Fruit fly (Drosophila melanogaster) whole organism, embryonic: ENCODE measurements around the gene mAChR-C.

Experiments used
- Atf6 ChIP-seq: fragments of 200-800 bp; sonication (Bioruptor generic); IDR thresholded peaks from 2 replicates; pipeline ENCODE4 v1.3.6; 2022; ENCODE audit warnings: missing biosample characterization, missing genetic modification characterization
- Awh ChIP-seq: fragments of 200-800 bp; sonication (Bioruptor generic); IDR thresholded peaks from 2 replicates; pipeline ENCODE4, ENCODE4 v1.3.6; 2022; ENCODE audit warnings: missing biosample characterization, missing genetic modification characterization
- CG10209 ChIP-seq: fragments of 200-800 bp; sonication (Bioruptor generic); optimal IDR thresholded peaks from 3 replicates; lab custom pipeline; 2017; ENCODE audit warnings: missing biosample characterization, mild to moderate bottlenecking, missing genetic modification characterization, missing genetic modification reagents
- CG11398 ChIP-seq: fragments of 200-800 bp; sonication (Bioruptor generic); optimal IDR thresholded peaks from 2 replicates; lab custom pipeline; 2016; ENCODE audit warnings: missing biosample characterization, missing genetic modification characterization
- CG11456 ChIP-seq: fragments of 200-800 bp; sonication (Bioruptor generic); IDR thresholded peaks from 3 replicates; pipeline ENCODE4 v1.3.6; 2022; ENCODE audit warnings: missing biosample characterization, missing genetic modification characterization
- CG12769 ChIP-seq: fragments of 200-800 bp; sonication (Bioruptor generic); optimal IDR thresholded peaks from 2 replicates; lab custom pipeline; 2019; ENCODE audit warnings: missing biosample characterization, mild to moderate bottlenecking, missing genetic modification characterization, moderate library complexity
- CG13424 ChIP-seq: fragments of 200-800 bp; sonication (Bioruptor generic); optimal IDR thresholded peaks from 2 replicates; lab custom pipeline; 2019; ENCODE audit warnings: missing biosample characterization, mild to moderate bottlenecking, missing genetic modification characterization, moderate library complexity
- CG15696 ChIP-seq: fragments of 200-800 bp; sonication (Bioruptor generic); optimal IDR thresholded peaks from 2 replicates; lab custom pipeline; 2019; ENCODE audit warnings: missing biosample characterization, mild to moderate bottlenecking, missing genetic modification characterization, moderate library complexity
- CG16813 ChIP-seq: fragments of 200-800 bp; sonication (Bioruptor generic); IDR thresholded peaks from 3 replicates; pipeline ENCODE4 v1.3.6; 2022; ENCODE audit warnings: missing biosample characterization, missing genetic modification characterization; ENCODE audit not compliant: partially characterized antibody
- CG18599 ChIP-seq: fragments of 200-800 bp; sonication (Bioruptor generic); optimal IDR thresholded peaks from 3 replicates; lab custom pipeline; 2017; ENCODE audit warnings: missing biosample characterization, missing genetic modification characterization, mild to moderate bottlenecking, moderate library complexity, missing genetic modification reagents
- CG3281 ChIP-seq: fragments of 200-800 bp; sonication (Bioruptor generic); optimal IDR thresholded peaks from 3 replicates; lab custom pipeline; 2017; ENCODE audit warnings: missing biosample characterization, mild to moderate bottlenecking, missing genetic modification characterization
- CG4282 ChIP-seq: fragments of 200-800 bp; sonication (Bioruptor generic); optimal IDR thresholded peaks from 2 replicates; lab custom pipeline; 2016; ENCODE audit warnings: missing biosample characterization, missing genetic modification characterization
- CG5245 ChIP-seq: fragments of 200-800 bp; sonication (Bioruptor generic); optimal IDR thresholded peaks from 3 replicates; lab custom pipeline; 2016; ENCODE audit warnings: missing biosample characterization, missing genetic modification characterization
- CG6791 ChIP-seq: fragments of 200-800 bp; sonication (Bioruptor generic); IDR thresholded peaks from 3 replicates; pipeline ENCODE4 v1.3.6; 2022; ENCODE audit warnings: missing biosample characterization, missing genetic modification characterization; ENCODE audit not compliant: partially characterized antibody
- CG6854 ChIP-seq: fragments of 200-800 bp; sonication (Bioruptor generic); optimal IDR thresholded peaks from 3 replicates; lab custom pipeline; 2017; ENCODE audit warnings: missing biosample characterization, mild to moderate bottlenecking, missing genetic modification characterization
- CG7839 ChIP-seq: fragments of 200-800 bp; sonication (Bioruptor generic); optimal IDR thresholded peaks from 3 replicates; lab custom pipeline; 2018; ENCODE audit warnings: missing biosample characterization, mild to moderate bottlenecking, missing genetic modification characterization, moderate library complexity
- CG8765 ChIP-seq: fragments of 200-800 bp; sonication (Bioruptor generic); IDR thresholded peaks from 2 replicates; pipeline ENCODE4 v1.3.6; 2022; ENCODE audit warnings: missing biosample characterization, missing genetic modification characterization
- CTCF ChIP-seq: fragments of 200-800 bp; sonication (Bioruptor generic); optimal IDR thresholded peaks from 2 replicates; lab custom pipeline; 2017; ENCODE audit warnings: missing biosample characterization, mild to moderate bottlenecking, missing genetic modification characterization, moderate library complexity
- Camta ChIP-seq: fragments of 200-800 bp; sonication (Bioruptor generic); optimal IDR thresholded peaks from 2 replicates; lab custom pipeline; 2016; ENCODE audit warnings: missing biosample characterization, missing genetic modification characterization
- Deaf1 ChIP-seq: fragments of 200-800 bp; optimal IDR thresholded peaks from 3 replicates; lab custom pipeline; 2019; ENCODE audit warnings: missing biosample characterization, mild to moderate bottlenecking, missing genetic modification characterization, moderate library complexity
- Dll ChIP-seq: fragments of 200-800 bp; sonication (Bioruptor generic); IDR thresholded peaks from 4 replicates; pipeline ENCODE4 v1.3.6; 2022; ENCODE audit warnings: missing biosample characterization, missing genetic modification characterization; ENCODE audit not compliant: partially characterized antibody
- Fer1 ChIP-seq: fragments of 200-800 bp; sonication (Bioruptor generic); optimal IDR thresholded peaks from 2 replicates; lab custom pipeline; 2017; ENCODE audit warnings: missing biosample characterization, mild to moderate bottlenecking, missing genetic modification characterization
- Fer2 ChIP-seq: fragments of 200-800 bp; sonication (Bioruptor generic); optimal IDR thresholded peaks from 2 replicates; lab custom pipeline; 2018; ENCODE audit warnings: missing biosample characterization, mild to moderate bottlenecking, missing genetic modification characterization, moderate library complexity
- GATAe ChIP-seq: fragments of 200-800 bp; sonication (Bioruptor generic); conservative IDR thresholded peaks from 2 replicates; pipeline ENCODE4 v1.3.6; 2022; ENCODE audit warnings: missing biosample characterization, missing genetic modification characterization
- Lpt ChIP-seq: fragments of >200 bp; optimal IDR thresholded peaks from 2 replicates; lab custom pipeline; 2018; ENCODE audit warnings: missing biosample characterization, missing genetic modification characterization
- NK7.1 ChIP-seq: fragments of 200-800 bp; sonication (Bioruptor generic); optimal IDR thresholded peaks from 3 replicates; lab custom pipeline; 2016; ENCODE audit warnings: missing biosample characterization, missing genetic modification characterization
- Nf-YB ChIP-seq: fragments of 200-800 bp; sonication (Bioruptor generic); optimal IDR thresholded peaks from 3 replicates; lab custom pipeline; 2019; ENCODE audit warnings: missing biosample characterization, mild to moderate bottlenecking, missing genetic modification characterization, moderate library complexity
- Ravus ChIP-seq: fragments of 200-800 bp; sonication (Bioruptor generic); IDR thresholded peaks from 2 replicates; pipeline ENCODE4 v1.3.6; 2022; ENCODE audit warnings: missing biosample characterization, missing genetic modification characterization
- bigmax ChIP-seq: fragments of 200-800 bp; sonication (Bioruptor generic); optimal IDR thresholded peaks from 2 replicates; lab custom pipeline; 2018; ENCODE audit warnings: missing biosample characterization, mild to moderate bottlenecking, missing genetic modification characterization
- ci ChIP-seq: fragments of 200-800 bp; sonication (Bioruptor generic); IDR thresholded peaks from 3 replicates; pipeline ENCODE4 v1.3.6; 2022; ENCODE audit warnings: missing biosample characterization, missing genetic modification characterization
- ftz-f1 ChIP-seq: fragments of 200-800 bp; sonication (Bioruptor generic); optimal IDR thresholded peaks from 2 replicates; lab custom pipeline; 2016; ENCODE audit warnings: missing biosample characterization, missing genetic modification characterization
- ham ChIP-seq: fragments of 200-800 bp; sonication (Bioruptor generic); IDR thresholded peaks from 2 replicates; pipeline ENCODE4 v1.3.6; 2022; ENCODE audit warnings: missing biosample characterization, missing genetic modification characterization
- hbn ChIP-seq: fragments of 200-800 bp; sonication (Bioruptor generic); IDR thresholded peaks from 2 replicates; pipeline ENCODE4 v1.3.6; 2022; ENCODE audit warnings: missing biosample characterization, missing genetic modification characterization; ENCODE audit not compliant: partially characterized antibody
- her ChIP-seq: fragments of 200-800 bp; sonication (Bioruptor generic); optimal IDR thresholded peaks from 2 replicates; lab custom pipeline; 2016; ENCODE audit warnings: missing biosample characterization, missing genetic modification characterization
- kni ChIP-seq: fragments of 200-800 bp; sonication (Bioruptor generic); optimal IDR thresholded peaks from 3 replicates; lab custom pipeline; 2017; ENCODE audit warnings: mild to moderate bottlenecking, missing biosample characterization, missing genetic modification reagents, missing genetic modification characterization
- knrl ChIP-seq: fragments of 200-800 bp; sonication (Bioruptor generic); IDR thresholded peaks from 3 replicates; pipeline ENCODE4 v1.3.6; 2022; ENCODE audit warnings: missing biosample characterization, missing genetic modification characterization; ENCODE audit not compliant: partially characterized antibody
- luna ChIP-seq: fragments of 200-800 bp; sonication (Bioruptor generic); optimal IDR thresholded peaks from 2 replicates; lab custom pipeline; 2016; ENCODE audit warnings: missing biosample characterization, missing genetic modification characterization
- mirr ChIP-seq: fragments of 200-800 bp; sonication (Bioruptor generic); optimal IDR thresholded peaks from 3 replicates; lab custom pipeline; 2018; ENCODE audit warnings: missing biosample characterization, mild to moderate bottlenecking, missing genetic modification characterization
- phol ChIP-seq: fragments of 200-800 bp; sonication (Bioruptor generic); optimal IDR thresholded peaks from 3 replicates; lab custom pipeline; 2018; ENCODE audit warnings: missing biosample characterization, mild to moderate bottlenecking, missing genetic modification characterization, moderate library complexity
- pita ChIP-seq: fragments of 200-800 bp; sonication (Bioruptor generic); optimal IDR thresholded peaks from 2 replicates; lab custom pipeline; 2017; ENCODE audit warnings: missing biosample characterization, mild to moderate bottlenecking, missing genetic modification characterization
- pnt ChIP-seq: fragments of 200-800 bp; sonication (Bioruptor generic); optimal IDR thresholded peaks from 3 replicates; lab custom pipeline; 2016; ENCODE audit warnings: missing biosample characterization, missing genetic modification characterization
- pum ChIP-seq: fragments of 200-800 bp; sonication (Bioruptor generic); optimal IDR thresholded peaks from 2 replicates; lab custom pipeline; 2016; ENCODE audit warnings: missing biosample characterization, missing genetic modification characterization
- sc ChIP-seq, 3 experiments: fragments of >200 bp in 2 of 3; fragments of 200-800 bp in 1 of 3; sonication (Bioruptor generic) in 1 of 3; optimal IDR thresholded peaks; 2 replicates in 2 of 3; 3 replicates in 1 of 3; lab custom pipeline; 2017; ENCODE audit warnings: mild to moderate bottlenecking in 1 of 3, missing biosample characterization in 1 of 3, missing genetic modification characterization in 1 of 3, missing genetic modification reagents in 1 of 3
- tll ChIP-seq, 2 experiments: fragments of 200-800 bp in 1 of 2; fragments of >200 bp in 1 of 2; sonication (Bioruptor generic) in 1 of 2; optimal IDR thresholded peaks; 2 replicates each; lab custom pipeline; 2017 to 2019; ENCODE audit warnings: missing biosample characterization in 2 of 2, missing genetic modification characterization in 2 of 2, mild to moderate bottlenecking in 1 of 2, moderate library complexity in 1 of 2
- trem ChIP-seq: fragments of 200-800 bp; optimal IDR thresholded peaks from 3 replicates; lab custom pipeline; 2019; ENCODE audit warnings: missing biosample characterization, mild to moderate bottlenecking, missing genetic modification characterization, moderate library complexity
- vvl ChIP-seq: fragments of 200-800 bp; sonication (Bioruptor generic); IDR thresholded peaks from 2 replicates; pipeline ENCODE4 v1.3.6; 2022; ENCODE audit warnings: missing biosample characterization, missing genetic modification characterization
- wek ChIP-seq: fragments of 200-800 bp; sonication (Bioruptor generic); optimal IDR thresholded peaks from 3 replicates; lab custom pipeline; 2018; ENCODE audit warnings: missing biosample characterization, mild to moderate bottlenecking, missing genetic modification characterization, moderate library complexity
- yki ChIP-seq: fragments of >200 bp; optimal IDR thresholded peaks from 3 replicates; lab custom pipeline; 2018
- zen2 ChIP-seq: fragments of 200-800 bp; sonication (Bioruptor generic); IDR thresholded peaks from 3 replicates; pipeline ENCODE4 v1.3.6; 2022; ENCODE audit warnings: missing biosample characterization, missing genetic modification characterization; ENCODE audit not compliant: partially characterized antibody

The mAChR-C gene

DNA sequence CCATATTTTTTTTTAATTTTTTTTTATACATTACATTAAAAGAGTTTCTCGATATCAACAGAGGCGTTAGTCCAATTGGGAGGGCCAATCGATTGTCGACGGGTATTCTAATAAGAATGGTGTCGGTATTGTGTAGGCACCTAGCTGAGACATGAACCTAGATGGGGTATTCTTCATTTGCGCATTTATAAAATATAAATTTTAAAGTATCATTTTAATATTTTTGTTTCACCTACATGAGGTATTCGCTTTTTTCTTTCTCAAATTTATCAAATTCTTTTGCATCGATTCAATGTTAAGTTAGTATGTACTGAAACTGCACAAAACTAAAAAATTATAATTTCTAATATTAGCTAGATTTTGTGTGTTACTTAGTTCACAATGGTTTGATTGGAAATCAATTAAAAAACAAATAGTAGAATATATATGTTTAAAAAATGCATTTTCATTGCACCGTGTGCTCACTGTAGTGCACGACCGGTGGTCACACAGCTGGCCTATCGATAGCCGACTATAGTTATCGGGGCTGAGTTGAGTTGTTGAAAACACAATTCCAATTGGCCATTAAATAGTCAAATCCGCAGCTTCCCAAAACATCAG, 11.5 kb upstream of the mAChR-C start, which contains the start of the genes CG14435 and Tmf (continued):
- TF ChIP-seq Awh (GFP tag; lab: Robert Waterston, UW) = peak; percentile 60; the same call in 1 of the 2 replicates
- TF ChIP-seq wek (GFP tag; lab: Kevin White, UChicago) = peak; percentile 92
- TF ChIP-seq pum (GFP tag; lab: Kevin White, UChicago) = peak; percentile 55
- TF ChIP-seq trem (tag; lab: Kevin White, UChicago) = peak; percentile 76
- peak; percentile 83 for TF ChIP-seq Fer1 (GFP tag; lab: Kevin White, UChicago)
- TF ChIP-seq vvl (GFP tag; lab: Robert Waterston, UW) = peak; percentile 83
- TF ChIP-seq Lpt = no peak
- peak; percentile 87 for TF ChIP-seq phol (tag; lab: Kevin White, UChicago)
- no peak for TF ChIP-seq CG11398
- peak; percentile 38; the same call in 1 of the 2 replicates for TF ChIP-seq GATAe (GFP tag; lab: Robert Waterston, UW)
- TF ChIP-seq pita = peak; percentile 47
- peak; percentile 63 for TF ChIP-seq Nf-YB (GFP tag; lab: Kevin White, UChicago)
- peak; percentile 80 for TF ChIP-seq Atf6 (GFP tag; lab: Robert Waterston, UW)
- no peak; the same call in none of the 2 replicates for TF ChIP-seq hbn (GFP tag; lab: Robert Waterston, UW)
- peak; percentile 45 for TF ChIP-seq Ravus (GFP tag; lab: Robert Waterston, UW)
- peak; percentile 72 for TF ChIP-seq CG8765
- peak; percentile 50 for TF ChIP-seq pnt
- peak; percentile 51; the same call in 2 of the 3 replicates for TF ChIP-seq CG6791 (GFP tag; lab: Robert Waterston, UW)
- peak; percentile 66 for TF ChIP-seq Dll (GFP tag; lab: Robert Waterston, UW)
- peak; percentile 54 for TF ChIP-seq CG5245 (GFP tag; lab: Kevin White, UChicago)
- no peak for TF ChIP-seq her (GFP tag; lab: Kevin White, UChicago)
- no peak for TF ChIP-seq ftz-f1 (GFP tag; lab: Kevin White, UChicago)
- TF ChIP-seq NK7.1 (GFP tag; lab: Kevin White, UChicago) = peak; percentile 2
- TF ChIP-seq CG6854 = peak; percentile 43
- TF ChIP-seq sc (optimal IDR thresholded peaks at IDR 0.05; lab: Kevin White, UChicago) = no peak
- TF ChIP-seq sc (GFP tag; optimal IDR thresholded peaks at IDR 0.05; lab: Kevin White, UChicago) = peak; percentile 58
- peak; percentile 49 for TF ChIP-seq mirr (GFP tag; lab: Kevin White, UChicago)
- TF ChIP-seq CG4282 = no peak
- TF ChIP-seq CG13424 (tag; lab: Kevin White, UChicago) = peak; percentile 90
- TF ChIP-seq Camta (GFP tag; lab: Kevin White, UChicago) = peak; percentile 44
- TF ChIP-seq ham (GFP tag; lab: Robert Waterston, UW) = 0 out of 2 replicates have a peak, but pooled peaks have one; percentile 36
- TF ChIP-seq luna (GFP tag; lab: Kevin White, UChicago) = no peak
- peak; percentile 84 for TF ChIP-seq CG10209 (GFP tag; lab: Kevin White, UChicago)
- TF ChIP-seq tll (GFP tag; optimal IDR thresholded peaks at IDR 0.05; lab: Kevin White, UChicago) = no peak
- 0 out of 3 replicates have a peak, but pooled peaks have one; percentile 43 for TF ChIP-seq knrl (GFP tag; lab: Robert Waterston, UW)
- peak; percentile 83 for TF ChIP-seq CG3281 (GFP tag; lab: Kevin White, UChicago)
- TF ChIP-seq Deaf1 = no peak
- TF ChIP-seq Fer2 (tag; lab: Kevin White, UChicago) = peak; percentile 69
- peak; percentile 80 for TF ChIP-seq ci (GFP tag; lab: Robert Waterston, UW)
- peak; percentile 47; the same call in 1 of the 3 replicates for TF ChIP-seq CG16813
- no peak for TF ChIP-seq CG12769 (tag; lab: Kevin White, UChicago)
- peak; percentile 55 for TF ChIP-seq kni (GFP tag; lab: Kevin White, UChicago)
- TF ChIP-seq CG7839 = peak; percentile 88
- no peak for TF ChIP-seq bigmax (GFP tag; lab: Kevin White, UChicago)
- TF ChIP-seq CTCF (GFP tag; lab: Kevin White, UChicago) = peak; percentile 38
- TF ChIP-seq yki (lab: Kevin White, UChicago) = no peak
- TF ChIP-seq zen2 (GFP tag; lab: Robert Waterston, UW) = peak; percentile 29; the same call in 1 of the 3 replicates
- peak; percentile 82 for TF ChIP-seq CG18599 (GFP tag; lab: Kevin White, UChicago)
- peak; percentile 86 for TF ChIP-seq CG15696
- peak; percentile 90 for TF ChIP-seq CG11456 (GFP tag; lab: Robert Waterston, UW)
